Fruit fly (Drosophila melanogaster): ENCODE measurements around the gene cher.

DNA sequence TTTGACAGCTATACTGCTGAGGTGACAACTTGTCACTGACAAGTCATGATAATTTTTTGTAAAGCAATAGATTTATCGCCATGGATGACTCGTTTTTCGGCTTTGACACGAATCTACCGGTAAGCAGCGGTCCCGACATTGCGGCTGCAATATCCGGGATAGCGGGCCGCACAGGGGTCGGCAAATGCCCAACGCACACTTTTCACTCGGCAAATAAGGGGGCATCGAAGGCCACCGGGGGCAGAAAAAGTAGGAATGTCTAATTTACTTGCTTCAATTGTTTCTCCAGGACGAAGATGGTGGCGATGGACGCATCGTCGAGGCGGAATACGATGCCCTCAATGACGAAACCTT is 81.6 kb downstream of the cher start:
- TF ChIP-seq CG14711 (tag; optimal IDR thresholded peaks at IDR 0.05): no peak
- TF ChIP-seq kay (GFP tag; ENCODE audit: borderline replicate concordance): no peak
- TF ChIP-seq cnc (optimal IDR thresholded peaks at IDR 0.05): no peak
- TF ChIP-seq CG7045 (GFP tag; optimal IDR thresholded peaks at IDR 0.05): no peak
- TF ChIP-seq Crg-1 (GFP tag; optimal IDR thresholded peaks at IDR 0.05): no peak
- no peak for TF ChIP-seq toe (GFP tag; optimal IDR thresholded peaks at IDR 0.05)
- TF ChIP-seq cic (GFP tag; optimal IDR thresholded peaks at IDR 0.05): no peak
- no peak for TF ChIP-seq CG7101 (tag; optimal IDR thresholded peaks at IDR 0.05)
- no peak for TF ChIP-seq CG12768 (GFP tag; optimal IDR thresholded peaks at IDR 0.05)
- no peak for TF ChIP-seq Hr96 (GFP tag; optimal IDR thresholded peaks at IDR 0.05)
- no peak for TF ChIP-seq CG1620 (GFP tag; optimal IDR thresholded peaks at IDR 0.05)
- TF ChIP-seq CG33017 (tag; optimal IDR thresholded peaks at IDR 0.05): no peak
- no peak for TF ChIP-seq CG5204 (GFP tag; optimal IDR thresholded peaks at IDR 0.05)

Measured in whole organism, adult.